Fruit fly (Drosophila melanogaster) whole organism, adult: Measurements from ENCODE around the gene galla-2.

Experiments used
- CG5204 ChIP-seq: fragments of 200-800 bp; sonication (Bioruptor generic); optimal IDR thresholded peaks from 2 replicates; lab custom pipeline; 2016; ENCODE audit warnings: missing biosample characterization, missing genetic modification characterization
- Clk ChIP-seq: fragments of 200-800 bp; sonication (Bioruptor generic); optimal IDR thresholded peaks from 2 replicates; lab custom pipeline; 2017; ENCODE audit warnings: missing biosample characterization, missing genetic modification characterization
- bab1 ChIP-seq: fragments of 200-800 bp; sonication (Bioruptor generic); optimal IDR thresholded peaks from 3 replicates; lab custom pipeline; 2019; ENCODE audit warnings: missing biosample characterization, mild to moderate bottlenecking, missing genetic modification characterization, moderate library complexity

DNA sequence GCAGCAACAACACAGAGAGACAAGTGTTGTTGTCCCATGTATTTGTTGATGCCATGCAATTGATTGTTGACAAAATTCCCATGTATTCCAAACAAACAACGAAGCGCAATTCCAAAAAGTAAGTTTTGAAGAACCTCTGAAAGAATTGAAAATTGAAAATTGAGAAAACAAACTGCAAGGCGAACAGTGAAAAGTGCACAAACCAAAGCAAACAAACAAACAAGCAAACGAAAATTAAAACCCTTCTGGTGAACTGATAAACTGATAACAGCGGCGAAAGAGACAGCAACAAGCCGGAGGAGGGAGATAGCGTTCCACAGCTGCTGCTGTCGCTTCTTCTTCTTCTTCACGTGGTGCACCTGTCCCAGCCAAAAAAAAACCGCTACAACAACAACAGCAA, 24.1 kb upstream of the galla-2 start:
- TF ChIP-seq Clk (GFP tag; lab: Kevin White, UChicago) (no peak), CG5204 (no peak), bab1 (GFP tag; lab: Kevin White, UChicago) (no peak)
